Fruit fly (Drosophila melanogaster): ENCODE results near the gene CG15468.

Gene CG15468

DNA sequence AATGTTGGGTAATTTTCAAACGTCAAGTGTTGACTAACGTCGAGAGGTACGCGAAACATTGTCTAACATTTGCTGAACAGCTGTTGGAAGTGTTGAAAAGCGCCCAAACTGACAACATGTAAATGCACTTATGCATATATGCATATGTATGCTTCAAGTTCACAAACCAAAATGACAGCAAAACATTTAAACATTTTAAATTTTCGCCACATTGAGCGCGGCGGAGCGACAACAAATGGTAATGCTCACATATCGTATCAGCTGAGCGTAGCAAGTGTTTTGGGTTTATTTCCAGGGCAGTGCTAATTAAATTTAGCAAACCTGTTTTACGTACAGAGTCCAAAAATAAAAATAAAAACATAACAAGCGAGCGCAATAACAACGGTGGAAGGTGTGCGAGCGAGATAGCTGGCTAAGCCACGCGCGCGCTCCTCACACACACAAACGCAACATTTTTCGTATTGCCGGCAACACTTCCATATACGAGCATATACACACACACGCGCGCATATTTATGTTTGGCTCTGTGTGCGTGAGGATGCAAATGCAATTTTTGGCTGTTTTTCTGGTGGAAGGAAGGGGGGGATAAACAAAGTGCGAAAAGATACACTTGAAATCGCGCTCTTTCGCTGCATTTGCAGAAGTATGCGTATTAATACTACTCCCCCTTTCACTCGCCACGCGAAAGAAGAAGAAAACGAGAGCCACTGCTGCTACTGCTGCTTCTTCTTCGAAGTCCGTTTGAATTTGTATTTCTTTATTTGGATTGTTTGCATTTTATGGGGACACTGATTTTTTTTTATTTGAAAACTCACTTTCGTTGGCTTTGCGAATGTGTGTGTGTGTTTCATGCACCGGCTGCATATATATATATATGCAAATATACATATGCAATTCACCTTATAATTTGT is 30.6 kb downstream of the CG15468 start (continued):
- TF ChIP-seq crp (GFP tag; optimal IDR thresholded peaks at IDR 0.05) (peak; percentile 47 to 87), CG9797 (GFP tag; optimal IDR thresholded peaks at IDR 0.05) (no peak), cg (GFP tag; optimal IDR thresholded peaks at IDR 0.05) (peak; percentile 93), Hmr (GFP tag; optimal IDR thresholded peaks at IDR 0.05) (peak; percentile 53), CG7556 (GFP tag; optimal IDR thresholded peaks at IDR 0.05) (peak; percentile 41), Poxn (GFP tag; IDR thresholded peaks at IDR 0.05) (no peak), Asciz (GFP tag; optimal IDR thresholded peaks at IDR 0.05) (peak; percentile 41), HHEX (GFP tag; optimal IDR thresholded peaks at IDR 0.05) (no peak), CG17568 (GFP tag; optimal IDR thresholded peaks at IDR 0.05) (no peak), amos (GFP tag; IDR thresholded peaks at IDR 0.05; ENCODE audit: partially characterized antibody) (no peak), CG4617 (GFP tag; optimal IDR thresholded peaks at IDR 0.05; ENCODE audit: borderline replicate concordance) (peak; percentile 1), Hand (GFP tag; optimal IDR thresholded peaks at IDR 0.05) (peak; percentile 10), Spps (tag; optimal IDR thresholded peaks at IDR 0.05) (no peak), lilli (GFP tag; optimal IDR thresholded peaks at IDR 0.05) (peak; percentile 41), pnt (GFP tag; optimal IDR thresholded peaks at IDR 0.05) (no peak), stwl (tag; optimal IDR thresholded peaks at IDR 0.05) (peak; percentile 76), tll (GFP tag; optimal IDR thresholded peaks at IDR 0.05) (no peak), CG14441 (GFP tag; IDR thresholded peaks at IDR 0.05) (no peak), CG2199 (GFP tag; IDR thresholded peaks at IDR 0.05) (no peak), CG4404 (GFP tag; IDR thresholded peaks at IDR 0.05) (no peak), Fer1 (GFP tag; optimal IDR thresholded peaks at IDR 0.05) (peak; percentile 59), CG15269 (tag; optimal IDR thresholded peaks at IDR 0.05) (no peak), CG17912 (GFP tag; optimal IDR thresholded peaks at IDR 0.05) (no peak), CG34376 (GFP tag; optimal IDR thresholded peaks at IDR 0.05) (peak; percentile 17), lov (optimal IDR thresholded peaks at IDR 0.05) (no peak), lov (GFP tag; IDR thresholded peaks at IDR 0.05) (no peak), dm (GFP tag; optimal IDR thresholded peaks at IDR 0.05) (peak; percentile 62), CG3065 (GFP tag; optimal IDR thresholded peaks at IDR 0.05) (peak; percentile 4), CG30403 (GFP tag; optimal IDR thresholded peaks at IDR 0.05) (peak; percentile 41), CG1602 (GFP tag; optimal IDR thresholded peaks at IDR 0.05) (peak; percentile 5), seq (GFP tag; IDR thresholded peaks at IDR 0.05) (no peak), dan (GFP tag; IDR thresholded peaks at IDR 0.05) (no peak), ewg (GFP tag; optimal IDR thresholded peaks at IDR 0.05) (peak; percentile 31), CG18619 (GFP tag; optimal IDR thresholded peaks at IDR 0.05) (peak; percentile 30), CG12744 (GFP tag; optimal IDR thresholded peaks at IDR 0.05) (peak; percentile 6), HLH54F (GFP tag; optimal IDR thresholded peaks at IDR 0.05) (peak; percentile 42), org-1 (GFP tag; optimal IDR thresholded peaks at IDR 0.05) (peak; percentile 76), CG9817 (tag; optimal IDR thresholded peaks at IDR 0.05) (peak; percentile 1), Bteb2 (GFP tag; optimal IDR thresholded peaks at IDR 0.05) (peak; percentile 30), CG13296 (GFP tag; optimal IDR thresholded peaks at IDR 0.05) (peak; percentile 10), CG18599 (GFP tag; optimal IDR thresholded peaks at IDR 0.05) (peak; percentile 56), chn (GFP tag; optimal IDR thresholded peaks at IDR 0.05) (peak; percentile 33), CG3847 (GFP tag; IDR thresholded peaks at IDR 0.05) (no peak), bab2 (GFP tag; optimal IDR thresholded peaks at IDR 0.05) (peak; percentile 18), CG2116 (GFP tag; optimal IDR thresholded peaks at IDR 0.05) (peak; percentile 54), odd (GFP tag; optimal IDR thresholded peaks at IDR 0.05) (peak; percentile 19), CG17385 (GFP tag; optimal IDR thresholded peaks at IDR 0.05) (peak; percentile 91), CG11504 (tag; optimal IDR thresholded peaks at IDR 0.05) (peak; percentile 50)

All from whole organism, embryonic.